Fruit fly (Drosophila melanogaster): ENCODE data around the gene Hsp23.
A peak's percentile ranks its signal among the peaks of the same experiment; 100 is the strongest.

Gene Hsp23

dm6 chr3L:9397156-9397555 lies 15.5 kb downstream of the Hsp23 start (continued):
- TF ChIP-seq CG31441 (GFP tag; IDR thresholded peaks at IDR 0.05) (peak; percentile 35; the same call in 1 of the 2 replicates), CkIIα-i1 (GFP tag; IDR thresholded peaks at IDR 0.05) (no peak), CG9215 (GFP tag; IDR thresholded peaks at IDR 0.05) (no peak), CG16815 (GFP tag; optimal IDR thresholded peaks at IDR 0.05) (no peak), CG11456 (GFP tag; IDR thresholded peaks at IDR 0.05) (no peak; the same call in 2 of the 3 replicates), Hmr (GFP tag; optimal IDR thresholded peaks at IDR 0.05) (peak; percentile 87), CG10366 (GFP tag; IDR thresholded peaks at IDR 0.05) (no peak), D19B (GFP tag; optimal IDR thresholded peaks at IDR 0.05) (peak; percentile 59), CG1603 (tag; optimal IDR thresholded peaks at IDR 0.05) (no peak), h (optimal IDR thresholded peaks at IDR 0.05) (no peak), CG13123 (GFP tag; optimal IDR thresholded peaks at IDR 0.05) (no peak), salm (tag; optimal IDR thresholded peaks at IDR 0.05) (peak; percentile 29), cad (GFP tag; optimal IDR thresholded peaks at IDR 0.05) (no peak), CG32772 (GFP tag; IDR thresholded peaks at IDR 0.05) (no peak), lab (GFP tag; optimal IDR thresholded peaks at IDR 0.05) (peak; percentile 97), dpn (GFP tag; optimal IDR thresholded peaks at IDR 0.05) (peak in 1 of 2 experiments; percentile 67), CG13624 (GFP tag; optimal IDR thresholded peaks at IDR 0.05) (peak; percentile 45), crp (GFP tag; optimal IDR thresholded peaks at IDR 0.05) (no peak), Gug (GFP tag; IDR thresholded peaks at IDR 0.05) (no peak), ATbp (GFP tag; optimal IDR thresholded peaks at IDR 0.05) (peak; percentile 72), Hr39 (optimal IDR thresholded peaks at IDR 0.05) (no peak), CG5953 (GFP tag; IDR thresholded peaks at IDR 0.05) (0 out of 2 replicates have a peak, but pooled peaks have one; percentile 38), tna (GFP tag; IDR thresholded peaks at IDR 0.05; ENCODE audit: partially characterized antibody) (no peak), Atf-2 (GFP tag; optimal IDR thresholded peaks at IDR 0.05) (no peak), CG17186 (GFP tag; optimal IDR thresholded peaks at IDR 0.05) (peak; percentile 38), CG42726 (GFP tag; IDR thresholded peaks at IDR 0.05; ENCODE audit: partially characterized antibody) (no peak), CG12236 (GFP tag; optimal IDR thresholded peaks at IDR 0.05) (peak; percentile 26), CG17568 (GFP tag; optimal IDR thresholded peaks at IDR 0.05) (peak; percentile 67), da (GFP tag; optimal IDR thresholded peaks at IDR 0.05) (no peak), gro (GFP tag; optimal IDR thresholded peaks at IDR 0.05) (peak; percentile 94), CG12659 (GFP tag; optimal IDR thresholded peaks at IDR 0.05) (peak; percentile 20), CG3838 (GFP tag; optimal IDR thresholded peaks at IDR 0.05) (no peak), CG30431 (GFP tag; optimal IDR thresholded peaks at IDR 0.05) (no peak), maf-S (GFP tag; optimal IDR thresholded peaks at IDR 0.05) (peak; percentile 24), p53 (GFP tag; optimal IDR thresholded peaks at IDR 0.05) (no peak), exex (tag; optimal IDR thresholded peaks at IDR 0.05) (peak; percentile 79), corto (GFP tag; optimal IDR thresholded peaks at IDR 0.05) (no peak), Mrtf (GFP tag; IDR thresholded peaks at IDR 0.05) (no peak), bbx (GFP tag; IDR thresholded peaks at IDR 0.05; ENCODE audit: partially characterized antibody) (no peak), gsb-n (tag; optimal IDR thresholded peaks at IDR 0.05) (peak; percentile 38), oc (tag; optimal IDR thresholded peaks at IDR 0.05) (no peak), Nf-YC (tag; optimal IDR thresholded peaks at IDR 0.05) (peak; percentile 22), CG31224 (GFP tag; IDR thresholded peaks at IDR 0.05) (no peak), Trl (optimal IDR thresholded peaks at IDR 0.05) (no peak), Trl (GFP tag; optimal IDR thresholded peaks at IDR 0.05) (peak; percentile 70), cwo (GFP tag; optimal IDR thresholded peaks at IDR 0.05) (peak; percentile 84), CG3726 (GFP tag; IDR thresholded peaks at IDR 0.05) (peak; percentile 5; the same call in 1 of the 3 replicates), Dip3 (GFP tag; optimal IDR thresholded peaks at IDR 0.05) (no peak), lov (optimal IDR thresholded peaks at IDR 0.05) (no peak), lov (GFP tag; IDR thresholded peaks at IDR 0.05) (peak; percentile 62; the same call in 1 of the 3 replicates), Usf (GFP tag; optimal IDR thresholded peaks at IDR 0.05) (no peak), mirr (GFP tag; optimal IDR thresholded peaks at IDR 0.05) (peak; percentile 92), Dfd (GFP tag; optimal IDR thresholded peaks at IDR 0.05) (no peak)

All from whole organism, embryonic.